Fruit fly (Drosophila melanogaster): ENCODE measurements around the gene CG7920.

Gene CG7920

dm6 chr3R:30052455-30053046, 37.5 kb upstream of the CG7920 start, which contains the start of gene Jasper (continued):
- TF ChIP-seq Sox102F (GFP tag; optimal IDR thresholded peaks at IDR 0.05) (no peak), eve (GFP tag; optimal IDR thresholded peaks at IDR 0.05) (no peak), run (tag; optimal IDR thresholded peaks at IDR 0.05) (peak; percentile 54), jing (GFP tag; optimal IDR thresholded peaks at IDR 0.05) (no peak), Myb (GFP tag; optimal IDR thresholded peaks at IDR 0.05) (peak; percentile 87), CG10267 (tag; optimal IDR thresholded peaks at IDR 0.05) (peak; percentile 60), CG4282 (GFP tag; optimal IDR thresholded peaks at IDR 0.05) (no peak), Hmx (GFP tag; optimal IDR thresholded peaks at IDR 0.05) (no peak), amos (GFP tag; IDR thresholded peaks at IDR 0.05; ENCODE audit: partially characterized antibody) (peak; percentile 56; the same call in 1 of the 2 replicates), CG6272 (GFP tag; IDR thresholded peaks at IDR 0.05) (0 out of 2 replicates have a peak, but pooled peaks have one; percentile 18), Abd-B (GFP tag; optimal IDR thresholded peaks at IDR 0.05) (peak; percentile 52), C15 (GFP tag; IDR thresholded peaks at IDR 0.05) (no peak), CG18599 (GFP tag; optimal IDR thresholded peaks at IDR 0.05) (peak; percentile 12), CG6254 (GFP tag; optimal IDR thresholded peaks at IDR 0.05) (peak; percentile 71), CG3847 (GFP tag; IDR thresholded peaks at IDR 0.05) (peak; percentile 37; the same call in 1 of the 2 replicates), Oaz (GFP tag; IDR thresholded peaks at IDR 0.05) (no peak), en (GFP tag; optimal IDR thresholded peaks at IDR 0.05) (no peak), MESR4 (GFP tag; optimal IDR thresholded peaks at IDR 0.05) (peak; percentile 83), cwo (GFP tag; optimal IDR thresholded peaks at IDR 0.05) (no peak), NFAT (GFP tag; IDR thresholded peaks at IDR 0.05) (no peak), CG3726 (GFP tag; IDR thresholded peaks at IDR 0.05) (no peak), Dek (tag; optimal IDR thresholded peaks at IDR 0.05) (peak; percentile 37), CG14860 (GFP tag; IDR thresholded peaks at IDR 0.05; ENCODE audit: partially characterized antibody) (no peak), CG11504 (tag; optimal IDR thresholded peaks at IDR 0.05) (peak; percentile 27), CG17385 (GFP tag; optimal IDR thresholded peaks at IDR 0.05) (peak; percentile 52), ara (GFP tag; IDR thresholded peaks at IDR 0.05) (no peak), Dbx (GFP tag; IDR thresholded peaks at IDR 0.05) (no peak), CG3995 (GFP tag; optimal IDR thresholded peaks at IDR 0.05) (peak; percentile 59), CG33557 (GFP tag; optimal IDR thresholded peaks at IDR 0.05) (no peak), wek (GFP tag; optimal IDR thresholded peaks at IDR 0.05) (no peak), CG34422 (GFP tag; IDR thresholded peaks at IDR 0.05) (peak; percentile 67; the same call in 1 of the 3 replicates), CG14441 (GFP tag; IDR thresholded peaks at IDR 0.05) (no peak), dm (GFP tag; optimal IDR thresholded peaks at IDR 0.05) (peak; percentile 14), Opbp (GFP tag; IDR thresholded peaks at IDR 0.05; ENCODE audit: partially characterized antibody) (peak; percentile 68; the same call in 2 of the 3 replicates)

DNA sequence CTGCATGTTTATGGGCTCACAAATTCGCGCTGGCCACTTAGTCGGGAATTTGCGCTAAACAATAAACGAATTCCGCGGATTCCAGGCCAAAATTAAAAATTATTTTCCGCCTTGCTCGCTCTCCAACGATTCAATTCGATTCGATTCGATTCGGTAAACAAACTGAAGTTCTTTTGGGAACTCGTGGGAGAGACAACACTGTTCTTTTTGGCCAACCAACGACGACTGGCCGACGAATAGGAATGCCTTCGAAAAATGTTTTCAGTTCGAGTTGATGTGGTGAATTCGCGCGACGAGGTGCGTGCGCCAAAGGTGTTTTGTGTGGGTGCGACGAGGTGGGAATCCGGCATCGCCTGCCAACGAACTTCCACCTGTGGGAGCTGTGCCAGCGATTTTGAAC, 36.8 kb upstream of the CG7920 start, which contains the start of gene CG15528:
Gene CG15528, minus strand, starts transcription at position 180 of the 400 bp plus-strand sequence.
- TF ChIP-seq CG6683 (GFP tag; optimal IDR thresholded peaks at IDR 0.05) (no peak), run (tag; optimal IDR thresholded peaks at IDR 0.05) (no peak), Scr (GFP tag; IDR thresholded peaks at IDR 0.05; ENCODE audit: partially characterized antibody) (0 out of 2 replicates have a peak, but pooled peaks have one; percentile 5), sr (GFP tag; IDR thresholded peaks at IDR 0.05) (peak; percentile 58; the same call in 2 of the 3 replicates), CG13894 (tag; optimal IDR thresholded peaks at IDR 0.05) (no peak), NfI (GFP tag; optimal IDR thresholded peaks at IDR 0.05) (no peak), CG32532 (GFP tag; IDR thresholded peaks at IDR 0.05) (0 out of 2 replicates have a peak, but pooled peaks have one; percentile 7), repo (GFP tag; optimal IDR thresholded peaks at IDR 0.05) (no peak), bbx (GFP tag; IDR thresholded peaks at IDR 0.05; ENCODE audit: partially characterized antibody) (peak; percentile 18; the same call in 1 of the 2 replicates), CG2120 (GFP tag; optimal IDR thresholded peaks at IDR 0.05) (no peak), CG12769 (tag; optimal IDR thresholded peaks at IDR 0.05) (peak; percentile 43), CG7786 (GFP tag; optimal IDR thresholded peaks at IDR 0.05) (no peak), CG8944 (GFP tag; optimal IDR thresholded peaks at IDR 0.05) (no peak), onecut (GFP tag; IDR thresholded peaks at IDR 0.05) (no peak), CG7987 (GFP tag; optimal IDR thresholded peaks at IDR 0.05) (peak; percentile 12), Ets65A (GFP tag) (peak; percentile 70), Deaf1 (tag; optimal IDR thresholded peaks at IDR 0.05) (peak; percentile 71), CG7271 (tag; optimal IDR thresholded peaks at IDR 0.05) (no peak)
